Worm (Caenorhabditis elegans) whole organism, early embryonic: ENCODE results near the gene shw-3.

Experiments used
- B0310.2 ChIP-seq: sonication (generic microtip); optimal IDR thresholded peaks from 2 replicates; lab custom pipeline; 2016; ENCODE audit warnings: mild to moderate bottlenecking, missing genetic modification characterization, missing compliant biosample characterization
- F13C5.2 ChIP-seq: sonication (generic microtip); optimal IDR thresholded peaks from 2 replicates; lab custom pipeline; 2017; ENCODE audit warnings: mild to moderate bottlenecking, missing genetic modification characterization, inconsistent platforms, missing compliant biosample characterization
- aly-1 ChIP-seq: sonication (generic microtip); optimal IDR thresholded peaks from 2 replicates; lab custom pipeline; 2016; ENCODE audit warnings: missing genetic modification characterization, missing compliant biosample characterization
- ama-1 ChIP-seq: fragments of 150-350 bp; optimal IDR thresholded peaks from 2 replicates; lab custom pipeline; 2014
- ceh-13 ChIP-seq: fragments of 200-800 bp; sonication (Bioruptor generic); optimal IDR thresholded peaks from 2 replicates; lab custom pipeline; 2018; ENCODE audit warnings: mild to moderate bottlenecking, missing genetic modification characterization, missing compliant biosample characterization
- ceh-36 ChIP-seq: sonication (generic microtip); optimal IDR thresholded peaks from 2 replicates; lab custom pipeline; 2016; ENCODE audit warnings: missing genetic modification characterization, inconsistent platforms, missing compliant biosample characterization
- ets-7 ChIP-seq: sonication (generic microtip); optimal IDR thresholded peaks from 2 replicates; lab custom pipeline; 2016; ENCODE audit warnings: missing genotype, missing genetic modification characterization, missing compliant biosample characterization
- flt-1 ChIP-seq: fragments of 200-800 bp; sonication (Bioruptor generic); IDR thresholded peaks from 2 replicates; pipeline ENCODE4 v1.3.6; 2022; ENCODE audit warnings: missing genetic modification characterization, missing compliant biosample characterization
- hmbx-1 ChIP-seq: sonication (generic microtip); optimal IDR thresholded peaks from 2 replicates; lab custom pipeline; 2016; ENCODE audit warnings: mild to moderate bottlenecking, missing genetic modification characterization, missing compliant biosample characterization
- hmg-4 ChIP-seq: fragments of 200-800 bp; sonication (Bioruptor generic); optimal IDR thresholded peaks from 2 replicates; lab custom pipeline; 2018; ENCODE audit warnings: mild to moderate bottlenecking, missing genetic modification characterization, missing compliant biosample characterization
- hnd-1 ChIP-seq: sonication (generic microtip); optimal IDR thresholded peaks from 2 replicates; lab custom pipeline; 2016; ENCODE audit warnings: missing genetic modification characterization, missing compliant biosample characterization
- pes-1 ChIP-seq: fragments of 200-800 bp; sonication (Bioruptor generic); IDR thresholded peaks from 2 replicates; pipeline ENCODE4 v1.3.6; 2022; ENCODE audit warnings: missing genetic modification reagents, missing genetic modification characterization, missing compliant biosample characterization
- scrt-1 ChIP-seq: fragments of 200-800 bp; sonication (Bioruptor generic); IDR thresholded peaks from 2 replicates; pipeline ENCODE4 v1.3.6; 2022; ENCODE audit warnings: missing genetic modification characterization, missing compliant biosample characterization
- sea-1 ChIP-seq: fragments of 200-800 bp; sonication (Bioruptor generic); conservative IDR thresholded peaks from 2 replicates; pipeline ENCODE4 v1.3.6; 2022; ENCODE audit warnings: missing genetic modification characterization, missing compliant biosample characterization
- tbx-11 ChIP-seq: fragments of 200-800 bp; sonication (Bioruptor generic); IDR thresholded peaks from 2 replicates; pipeline ENCODE4 v1.3.6; 2022; ENCODE audit warnings: missing genetic modification characterization, missing compliant biosample characterization
- tbx-37 ChIP-seq: fragments of 200-800 bp; sonication (Bioruptor generic); conservative IDR thresholded peaks from 2 replicates; pipeline ENCODE4 v1.3.6; 2022; ENCODE audit warnings: missing genetic modification reagents, missing genetic modification characterization, missing compliant biosample characterization
- tra-4 ChIP-seq: sonication (generic microtip); optimal IDR thresholded peaks from 2 replicates; lab custom pipeline; 2017; ENCODE audit warnings: missing genetic modification characterization, missing compliant biosample characterization

The shw-3 gene

ce11 chrV:12944229-12944628, 42.7 kb downstream of the shw-3 start, which contains the start of gene T16G1.3:
Gene T16G1.3 (minus strand): TSS chrV:12944329.
- TF ChIP-seq ets-7 (tag; lab: Kevin White, UChicago) (no peak), tbx-11 (GFP tag; lab: Robert Waterston, UW) (no peak), flt-1 (GFP tag; lab: Robert Waterston, UW) (no peak), ceh-13 (GFP tag; lab: Kevin White, UChicago) (no peak), hmbx-1 (tag; lab: Kevin White, UChicago) (no peak), B0310.2 (tag; lab: Kevin White, UChicago) (no peak), ama-1 (lab: Kevin White, UChicago) (no peak), hmg-4 (GFP tag; lab: Kevin White, UChicago) (no peak), tbx-37 (GFP tag; lab: Robert Waterston, UW) (no peak), tra-4 (tag; lab: Kevin White, UChicago) (no peak), sea-1 (GFP tag; lab: Robert Waterston, UW) (no peak), hnd-1 (tag; lab: Kevin White, UChicago) (no peak), F13C5.2 (tag; lab: Kevin White, UChicago) (no peak), aly-1 (tag; lab: Kevin White, UChicago) (no peak), pes-1 (GFP tag; lab: Robert Waterston, UW) (no peak), scrt-1 (no peak)

- TF ChIP-seq tbx-37 (GFP tag; lab: Robert Waterston, UW) (no peak), flt-1 (GFP tag; lab: Robert Waterston, UW) (no peak), hmbx-1 (tag; lab: Kevin White, UChicago) (no peak), sea-1 (GFP tag; lab: Robert Waterston, UW) (no peak), hnd-1 (tag; lab: Kevin White, UChicago) (no peak), ceh-13 (GFP tag; lab: Kevin White, UChicago) (no peak), aly-1 (tag; lab: Kevin White, UChicago) (no peak), ama-1 (lab: Kevin White, UChicago) (no peak)
Measured at ce11 chrV:12943399-12943798, 43.6 kb downstream of the shw-3 start.

- TF ChIP-seq scrt-1 (no peak), hmg-4 (GFP tag; lab: Kevin White, UChicago) (no peak), ets-7 (tag; lab: Kevin White, UChicago) (no peak), pes-1 (GFP tag; lab: Robert Waterston, UW) (no peak), tra-4 (tag; lab: Kevin White, UChicago) (no peak), tbx-11 (GFP tag; lab: Robert Waterston, UW) (no peak), F13C5.2 (tag; lab: Kevin White, UChicago) (no peak), B0310.2 (tag; lab: Kevin White, UChicago) (no peak), sea-1 (GFP tag; lab: Robert Waterston, UW) (no peak), ceh-13 (GFP tag; lab: Kevin White, UChicago) (no peak), hnd-1 (tag; lab: Kevin White, UChicago) (no peak), ama-1 (lab: Kevin White, UChicago) (no peak), tbx-37 (GFP tag; lab: Robert Waterston, UW) (no peak), ceh-36 (tag; lab: Kevin White, UChicago) (no peak), flt-1 (GFP tag; lab: Robert Waterston, UW) (no peak)
Measured at ce11 chrV:12941797-12942474, 45.0 kb downstream of the shw-3 start, which contains the start of gene T16G1.4. Gene T16G1.4 (minus strand): TSS chrV:12941847.

- no peak for TF ChIP-seq ceh-13 (GFP tag; lab: Kevin White, UChicago)
Measured at ce11 chrV:12939434-12939833, 47.5 kb downstream of the shw-3 start, which contains the start of gene T16G1.5. Gene T16G1.5 (minus strand): TSS chrV:12939552.

ce11 chrV:12937098-12937497, 49.9 kb downstream of the shw-3 start, which contains the start of gene T16G1.6:
Gene T16G1.6 (minus strand): TSS chrV:12937174.
- no peak for TF ChIP-seq scrt-1
- TF ChIP-seq aly-1 (tag; lab: Kevin White, UChicago) = no peak
- no peak for TF ChIP-seq B0310.2 (tag; lab: Kevin White, UChicago)
- no peak for TF ChIP-seq hmbx-1 (tag; lab: Kevin White, UChicago)
- TF ChIP-seq ceh-36 (tag; lab: Kevin White, UChicago) = no peak
- no peak for TF ChIP-seq hmg-4 (GFP tag; lab: Kevin White, UChicago)
- no peak for TF ChIP-seq tra-4 (tag; lab: Kevin White, UChicago)
- TF ChIP-seq ets-7 (tag; lab: Kevin White, UChicago) = no peak

ce11 chrV:12934976-12935375, 52.0 kb downstream of the shw-3 start, which contains the start of gene T16G1.7:
Gene T16G1.7 (minus strand): TSS chrV:12935112.
- TF ChIP-seq ceh-36 (tag; lab: Kevin White, UChicago) = no peak
- TF ChIP-seq sea-1 (GFP tag; lab: Robert Waterston, UW) = no peak
- no peak for TF ChIP-seq tbx-11 (GFP tag; lab: Robert Waterston, UW)
- no peak for TF ChIP-seq flt-1 (GFP tag; lab: Robert Waterston, UW)
- no peak for TF ChIP-seq ceh-13 (GFP tag; lab: Kevin White, UChicago)
- TF ChIP-seq ets-7 (tag; lab: Kevin White, UChicago) = no peak
- no peak for TF ChIP-seq F13C5.2 (tag; lab: Kevin White, UChicago)
- no peak for TF ChIP-seq aly-1 (tag; lab: Kevin White, UChicago)
- no peak for TF ChIP-seq pes-1 (GFP tag; lab: Robert Waterston, UW)
- no peak for TF ChIP-seq ama-1 (lab: Kevin White, UChicago)
- no peak for TF ChIP-seq B0310.2 (tag; lab: Kevin White, UChicago)

ce11 chrV:12933654-12934053, 53.3 kb downstream of the shw-3 start:
- TF ChIP-seq ama-1 (lab: Kevin White, UChicago) = no peak
- TF ChIP-seq hmbx-1 (tag; lab: Kevin White, UChicago) = no peak
- TF ChIP-seq tra-4 (tag; lab: Kevin White, UChicago) = no peak
- no peak for TF ChIP-seq ceh-36 (tag; lab: Kevin White, UChicago)
- no peak for TF ChIP-seq ceh-13 (GFP tag; lab: Kevin White, UChicago)
- TF ChIP-seq hmg-4 (GFP tag; lab: Kevin White, UChicago) = no peak
- TF ChIP-seq F13C5.2 (tag; lab: Kevin White, UChicago) = no peak
- no peak for TF ChIP-seq pes-1 (GFP tag; lab: Robert Waterston, UW)
- no peak for TF ChIP-seq tbx-11 (GFP tag; lab: Robert Waterston, UW)
- no peak for TF ChIP-seq aly-1 (tag; lab: Kevin White, UChicago)
- TF ChIP-seq tbx-37 (GFP tag; lab: Robert Waterston, UW) = no peak
- TF ChIP-seq ets-7 (tag; lab: Kevin White, UChicago) = no peak
- no peak for TF ChIP-seq flt-1 (GFP tag; lab: Robert Waterston, UW)
- no peak for TF ChIP-seq sea-1 (GFP tag; lab: Robert Waterston, UW)
- no peak for TF ChIP-seq hnd-1 (tag; lab: Kevin White, UChicago)
